Worm (Caenorhabditis elegans) whole organism, L4/young adult: ENCODE data around the gene gid-2.

Source experiments
- dao-5 ChIP-seq: sonication (generic microtip); optimal IDR thresholded peaks from 2 replicates; lab custom pipeline; 2016; ENCODE audit warnings: missing genotype, missing genetic modification characterization, moderate library complexity, missing compliant biosample characterization
- him-1 ChIP-seq: sonication (generic microtip); optimal IDR thresholded peaks from 2 replicates; lab custom pipeline; 2016; ENCODE audit warnings: missing genotype, missing genetic modification reagents, missing genetic modification characterization, missing compliant biosample characterization

DNA sequence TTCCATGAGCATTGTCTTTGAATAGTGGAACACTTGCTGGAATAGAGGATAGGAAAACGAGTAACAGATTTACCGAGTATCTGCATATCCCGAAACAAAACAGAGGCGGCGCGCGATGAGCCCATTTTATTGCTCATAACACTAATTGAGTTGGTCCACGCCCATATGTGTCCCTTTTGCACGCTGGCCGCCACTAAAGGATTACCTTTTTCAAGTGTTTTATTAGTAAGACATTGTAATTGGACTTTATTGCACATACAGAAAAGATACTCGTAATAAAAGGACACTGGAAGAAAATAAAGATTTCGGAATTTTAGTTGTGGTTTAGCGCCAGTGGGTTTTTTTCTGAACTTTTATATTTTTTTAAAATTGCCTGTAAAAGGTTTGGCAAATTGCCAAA lies 25.5 kb downstream of the gid-2 start, which contains the start of gene hlh-15:
- no peak for TF ChIP-seq him-1 (tag; lab: Kevin White, UChicago)
- no peak for TF ChIP-seq dao-5 (tag; lab: Kevin White, UChicago)
